Worm (Caenorhabditis elegans) whole organism, L3 larva: ENCODE results near the gene F59B1.6.

Source experiments
- R02D3.7 ChIP-seq: fragments of 150-350 bp; optimal IDR thresholded peaks from 2 replicates; lab custom pipeline; 2014; ENCODE audit warnings: missing biosample characterization, missing genetic modification characterization
- ZK546.5 ChIP-seq: sonication (generic microtip); optimal IDR thresholded peaks from 2 replicates; lab custom pipeline; 2017; ENCODE audit warnings: missing biosample characterization, missing genetic modification characterization
- aly-2 ChIP-seq: fragments of 150-350 bp; optimal IDR thresholded peaks from 2 replicates; lab custom pipeline; 2014; ENCODE audit warnings: missing biosample characterization, missing genetic modification characterization
- ceh-16 ChIP-seq: sonication (generic microtip); optimal IDR thresholded peaks from 2 replicates; lab custom pipeline; 2017; ENCODE audit warnings: missing biosample characterization, missing genetic modification characterization
- ceh-28 ChIP-seq: fragments of 150-350 bp; optimal IDR thresholded peaks from 2 replicates; lab custom pipeline; 2014; ENCODE audit warnings: missing biosample characterization, missing genetic modification reagents, missing genetic modification characterization
- ceh-82 ChIP-seq: fragments of 150-350 bp; optimal IDR thresholded peaks from 2 replicates; lab custom pipeline; 2014; ENCODE audit warnings: missing biosample characterization, missing genetic modification characterization
- egl-5 ChIP-seq: fragments of 150-350 bp; optimal IDR thresholded peaks from 2 replicates; lab custom pipeline; 2017; ENCODE audit warnings: missing biosample characterization, missing genetic modification reagents, missing genetic modification characterization, inconsistent platforms
- elt-3 ChIP-seq, 3 experiments: fragments of 150-350 bp in 1 of 3; sonication (generic microtip) in 2 of 3; optimal IDR thresholded peaks; 2 replicates in 2 of 3; 4 replicates in 1 of 3; lab custom pipeline; 2014 to 2017; ENCODE audit warnings: missing biosample characterization in 3 of 3, missing genetic modification characterization in 3 of 3
- eor-1 ChIP-seq, 2 experiments: fragments of 150-350 bp; optimal IDR thresholded peaks; 2 replicates each; lab custom pipeline; 2014 to 2018; ENCODE audit warnings: missing biosample characterization in 2 of 2, missing genetic modification characterization in 2 of 2
- fkh-2 ChIP-seq: fragments of 150-350 bp; optimal IDR thresholded peaks from 2 replicates; lab custom pipeline; 2014; ENCODE audit warnings: missing biosample characterization, missing genetic modification reagents, missing genetic modification characterization
- fos-1 ChIP-seq: fragments of 150-350 bp; optimal IDR thresholded peaks from 2 replicates; lab custom pipeline; 2014; ENCODE audit warnings: missing biosample characterization, missing genetic modification characterization
- lin-15B ChIP-seq: fragments of 150-350 bp; optimal IDR thresholded peaks from 2 replicates; lab custom pipeline; 2014; ENCODE audit warnings: missing biosample characterization, missing genetic modification characterization
- lin-39 ChIP-seq: fragments of 150-350 bp; optimal IDR thresholded peaks from 2 replicates; lab custom pipeline; 2018; ENCODE audit warnings: missing biosample characterization, missing genetic modification reagents, missing genetic modification characterization
- lsy-12 ChIP-seq: sonication (generic microtip); optimal IDR thresholded peaks from 2 replicates; lab custom pipeline; 2016; ENCODE audit warnings: mild to moderate bottlenecking, missing genetic modification characterization, missing compliant biosample characterization
- nfya-1 ChIP-seq: sonication (generic microtip); optimal IDR thresholded peaks from 2 replicates; lab custom pipeline; 2017; ENCODE audit warnings: missing genetic modification characterization, mild to moderate bottlenecking, missing compliant biosample characterization, antibody characterized with exemption, moderate library complexity; ENCODE audit not compliant: insufficient read depth
- nhr-11 ChIP-seq: fragments of 150-350 bp; optimal IDR thresholded peaks from 2 replicates; lab custom pipeline; 2014; ENCODE audit warnings: missing biosample characterization, missing genetic modification characterization
- nhr-237 ChIP-seq: fragments of 150-350 bp; optimal IDR thresholded peaks from 2 replicates; lab custom pipeline; 2014; ENCODE audit warnings: missing biosample characterization, missing genetic modification characterization
- nhr-28 ChIP-seq: fragments of 150-350 bp; optimal IDR thresholded peaks from 2 replicates; lab custom pipeline; 2014; ENCODE audit warnings: missing biosample characterization, missing genetic modification characterization
- nhr-43 ChIP-seq: sonication (generic microtip); optimal IDR thresholded peaks from 2 replicates; lab custom pipeline; 2016; ENCODE audit warnings: mild to moderate bottlenecking, missing genetic modification characterization, missing compliant biosample characterization; ENCODE audit not compliant: poor library complexity, severe bottlenecking
- pha-4 ChIP-seq: fragments of 150-350 bp; optimal IDR thresholded peaks from 2 replicates; lab custom pipeline; 2014; ENCODE audit warnings: missing biosample characterization, missing genetic modification reagents, missing genetic modification characterization
- pqm-1 ChIP-seq: fragments of 150-350 bp; optimal IDR thresholded peaks from 2 replicates; lab custom pipeline; 2017; ENCODE audit warnings: missing biosample characterization, missing genetic modification characterization, inconsistent platforms
- sea-2 ChIP-seq: fragments of 150-350 bp; sonication (generic microtip); optimal IDR thresholded peaks from 4 replicates; lab custom pipeline; 2014; ENCODE audit warnings: missing biosample characterization, missing genetic modification reagents, missing genetic modification characterization
- skn-1 ChIP-seq: fragments of 150-350 bp; optimal IDR thresholded peaks from 2 replicates; lab custom pipeline; 2014; ENCODE audit warnings: missing biosample characterization, missing genetic modification characterization
- snpc-4 ChIP-seq: fragments of 150-350 bp; optimal IDR thresholded peaks from 2 replicates; lab custom pipeline; 2014; ENCODE audit warnings: missing biosample characterization, missing genetic modification characterization
- unc-39 ChIP-seq: sonication (generic microtip); optimal IDR thresholded peaks from 4 replicates; lab custom pipeline; 2017; ENCODE audit warnings: missing biosample characterization, missing genetic modification characterization
- unc-62 ChIP-seq: fragments of 150-350 bp; sonication (generic microtip); optimal IDR thresholded peaks from 4 replicates; lab custom pipeline; 2014; ENCODE audit warnings: missing biosample characterization, missing genetic modification reagents, missing genetic modification characterization
- zag-1 ChIP-seq: fragments of 150-350 bp; optimal IDR thresholded peaks from 2 replicates; lab custom pipeline; 2014; ENCODE audit warnings: missing biosample characterization, missing genetic modification characterization
- ztf-11 ChIP-seq: fragments of 150-350 bp; optimal IDR thresholded peaks from 2 replicates; lab custom pipeline; 2014; ENCODE audit warnings: missing biosample characterization, missing genetic modification characterization
- ztf-4 ChIP-seq: fragments of 150-350 bp; optimal IDR thresholded peaks from 2 replicates; lab custom pipeline; 2014; ENCODE audit warnings: missing biosample characterization, missing genetic modification characterization

F59B1.6 gene

ce11 chrV:3631591-3631990 is at the start of gene F59B1.6:
Gene F59B1.6 (minus strand): TSS chrV:3631691.
- TF ChIP-seq fos-1 (tag; lab: Kevin White, UChicago) (no peak), skn-1 (no peak), ceh-16 (tag; lab: Kevin White, UChicago) (no peak), pqm-1 (tag; lab: Kevin White, UChicago) (no peak), ztf-4 (tag; lab: Kevin White, UChicago) (no peak), zag-1 (no peak), unc-62 (GFP tag; lab: Kevin White, UChicago) (no peak), nhr-237 (tag; lab: Kevin White, UChicago) (no peak)

- TF ChIP-seq nfya-1 (tag; lab: Kevin White, UChicago) (peak; percentile 73), lin-39 (tag; lab: Kevin White, UChicago) (no peak)
Measured at ce11 chrV:3678513-3678912, 47.0 kb upstream of the F59B1.6 start.

- TF ChIP-seq nhr-237 (tag; lab: Kevin White, UChicago) (no peak), nfya-1 (tag; lab: Kevin White, UChicago) (peak; percentile 29), lin-15B (tag; lab: Kevin White, UChicago) (no peak), ceh-82 (no peak), aly-2 (tag; lab: Kevin White, UChicago) (no peak), ZK546.5 (no peak), lin-39 (tag; lab: Kevin White, UChicago) (peak; percentile 38), egl-5 (tag; lab: Kevin White, UChicago) (peak; percentile 97), ztf-11 (tag; lab: Kevin White, UChicago) (no peak), ceh-28 (tag; lab: Kevin White, UChicago) (no peak), sea-2 (GFP tag; lab: Kevin White, UChicago) (no peak), nhr-28 (no peak)
Measured at ce11 chrV:3677212-3677611, 45.7 kb upstream of the F59B1.6 start.

- TF ChIP-seq snpc-4 (tag; lab: Kevin White, UChicago) (no peak), nhr-11 (tag; lab: Kevin White, UChicago) (no peak), sea-2 (GFP tag; lab: Kevin White, UChicago) (no peak), elt-3 (tag; optimal IDR thresholded peaks at IDR 0.05; lab: Kevin White, UChicago) (no peak), zag-1 (no peak), eor-1 (tag; optimal IDR thresholded peaks at IDR 0.05; lab: Kevin White, UChicago) (no peak), lin-39 (tag; lab: Kevin White, UChicago) (no peak)
Measured at ce11 chrV:3673080-3673479, 41.6 kb upstream of the F59B1.6 start, which contains the start of gene pals-33. Gene pals-33 (plus strand): TSS chrV:3673380.

ce11 chrV:3670499-3670898 is 39.0 kb upstream of the F59B1.6 start, which contains the start of gene Y39H10B.3:
Gene Y39H10B.3 (plus strand): TSS chrV:3670799.
- TF ChIP-seq fkh-2 (tag; lab: Kevin White, UChicago) (no peak), lsy-12 (tag; lab: Kevin White, UChicago) (no peak), pqm-1 (tag; lab: Kevin White, UChicago) (no peak)

ce11 chrV:3668464-3668863 is 37.0 kb upstream of the F59B1.6 start, which contains the start of gene Y39H10B.2:
Gene Y39H10B.2 (plus strand): TSS chrV:3668764.
- TF ChIP-seq eor-1 (tag; optimal IDR thresholded peaks at IDR 0.05; lab: Kevin White, UChicago) (no peak), lsy-12 (tag; lab: Kevin White, UChicago) (no peak)

ce11 chrV:3666887-3667286 is 35.4 kb upstream of the F59B1.6 start, which contains the start of gene str-113:
Gene str-113 (minus strand): TSS chrV:3666987.
- TF ChIP-seq R02D3.7 (tag; lab: Kevin White, UChicago) = no peak
- no peak for TF ChIP-seq fos-1 (tag; lab: Kevin White, UChicago)
- no peak for TF ChIP-seq pha-4 (tag; lab: Kevin White, UChicago)
- TF ChIP-seq eor-1 (tag; optimal IDR thresholded peaks at IDR 0.05; lab: Kevin White, UChicago) = no peak
- TF ChIP-seq egl-5 (tag; lab: Kevin White, UChicago) = no peak
- TF ChIP-seq nhr-237 (tag; lab: Kevin White, UChicago) = no peak
- no peak for TF ChIP-seq aly-2 (tag; lab: Kevin White, UChicago)
- no peak for TF ChIP-seq nhr-43
- no peak for TF ChIP-seq unc-39 (tag; lab: Kevin White, UChicago)
